Worm (Caenorhabditis elegans) whole organism, L4/young adult: ENCODE measurements around the gene tag-276.

Experiments
- W03F9.2 ChIP-seq: fragments of 150-350 bp; optimal IDR thresholded peaks from 2 replicates; lab custom pipeline; 2014; ENCODE audit warnings: missing biosample characterization, missing genetic modification characterization
- dao-5 ChIP-seq: sonication (generic microtip); optimal IDR thresholded peaks from 2 replicates; lab custom pipeline; 2016; ENCODE audit warnings: missing genotype, missing genetic modification characterization, moderate library complexity, missing compliant biosample characterization
- him-1 ChIP-seq: sonication (generic microtip); optimal IDR thresholded peaks from 2 replicates; lab custom pipeline; 2016; ENCODE audit warnings: missing genotype, missing genetic modification reagents, missing genetic modification characterization, missing compliant biosample characterization

DNA sequence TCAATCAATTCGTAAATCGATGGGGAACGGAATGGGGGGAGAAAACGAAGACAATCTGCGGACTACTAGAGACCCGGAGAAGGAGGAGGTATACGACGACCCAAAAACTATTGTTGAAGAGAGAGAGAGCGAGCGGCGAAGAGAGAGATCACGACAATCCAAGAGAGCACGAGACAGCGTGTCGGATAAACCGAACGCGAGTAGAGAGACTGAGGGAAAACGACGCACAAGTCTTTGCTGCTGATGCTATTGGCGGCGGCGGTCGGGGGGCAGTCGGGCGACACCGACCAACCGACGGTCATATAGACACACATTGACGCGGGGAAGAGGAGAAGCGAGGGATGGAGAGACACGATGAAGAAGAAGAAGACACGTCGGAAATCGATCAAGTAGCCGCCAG lies 26.4 kb downstream of the tag-276 start:
- TF ChIP-seq W03F9.2 (tag; lab: Kevin White, UChicago): peak; percentile 20
- peak; percentile 31 for TF ChIP-seq dao-5 (tag; lab: Kevin White, UChicago)
- TF ChIP-seq him-1 (tag; lab: Kevin White, UChicago): peak; percentile 5
